Worm (Caenorhabditis elegans) whole organism, L3 larva: ENCODE data around the gene lhfp-4.

Experiments used
- elt-2 ChIP-seq: sonication (generic microtip); optimal IDR thresholded peaks from 2 replicates; lab custom pipeline; 2016; ENCODE audit warnings: missing genetic modification reagents, mild to moderate bottlenecking, missing genetic modification characterization, missing compliant biosample characterization
- nhr-11 ChIP-seq: fragments of 150-350 bp; optimal IDR thresholded peaks from 2 replicates; lab custom pipeline; 2014; ENCODE audit warnings: missing biosample characterization, missing genetic modification characterization
- nhr-237 ChIP-seq: fragments of 150-350 bp; optimal IDR thresholded peaks from 2 replicates; lab custom pipeline; 2014; ENCODE audit warnings: missing biosample characterization, missing genetic modification characterization

ce11 chrIV:17301933-17302332 is 26.6 kb downstream of the lhfp-4 start, which contains the start of gene ifta-2:
- TF ChIP-seq elt-2 (no peak), nhr-11 (no peak), nhr-237 (tag; lab: Kevin White, UChicago) (no peak)
